Worm (Caenorhabditis elegans) whole organism, young adult: ENCODE results near the gene C14F11.7.

Source experiments
- B0035.1 ChIP-seq: sonication (generic microtip); optimal IDR thresholded peaks from 2 replicates; lab custom pipeline; 2016; ENCODE audit warnings: missing genetic modification characterization, mild to moderate bottlenecking, missing compliant biosample characterization, missing genotype, missing genetic modification reagents
- C06A6.2 ChIP-seq: fragments of 200-800 bp; sonication (Bioruptor generic); conservative IDR thresholded peaks from 2 replicates; pipeline ENCODE4 v1.3.6; 2022; ENCODE audit warnings: missing genetic modification characterization, missing compliant biosample characterization
- C17E4.6 ChIP-seq: fragments of 200-800 bp; sonication (Bioruptor generic); IDR thresholded peaks from 2 replicates; pipeline ENCODE4 v1.3.6; 2022; ENCODE audit warnings: missing genetic modification reagents, missing genetic modification characterization, missing compliant biosample characterization
- F23B12.7 ChIP-seq: sonication (generic microtip); optimal IDR thresholded peaks from 2 replicates; lab custom pipeline; 2017; ENCODE audit warnings: missing genetic modification characterization, mild to moderate bottlenecking, missing compliant biosample characterization, antibody characterized with exemption, moderate library complexity; ENCODE audit not compliant: insufficient read depth
- F33H1.4 ChIP-seq: fragments of 200-800 bp; sonication (Bioruptor generic); IDR thresholded peaks from 2 replicates; pipeline ENCODE4 v1.3.6; 2022; ENCODE audit warnings: missing genetic modification reagents, missing genetic modification characterization, missing compliant biosample characterization
- F49E8.2 ChIP-seq: sonication (generic microtip); optimal IDR thresholded peaks from 3 replicates; lab custom pipeline; 2017; ENCODE audit warnings: missing genetic modification characterization, mild to moderate bottlenecking, missing compliant biosample characterization, antibody characterized with exemption, moderate library complexity; ENCODE audit not compliant: insufficient read depth
- F57A8.1 ChIP-seq: fragments of 200-800 bp; sonication (Bioruptor generic); optimal IDR thresholded peaks from 2 replicates; lab custom pipeline; 2018; ENCODE audit warnings: mild to moderate bottlenecking, missing genetic modification characterization, moderate library complexity, missing compliant biosample characterization
- K12H6.12 ChIP-seq: fragments of 200-800 bp; sonication (Bioruptor generic); optimal IDR thresholded peaks from 2 replicates; lab custom pipeline; 2018; ENCODE audit warnings: mild to moderate bottlenecking, missing genetic modification characterization, missing compliant biosample characterization
- T07F8.4 ChIP-seq: sonication (generic microtip); optimal IDR thresholded peaks from 2 replicates; lab custom pipeline; 2016; ENCODE audit warnings: mild to moderate bottlenecking, missing genetic modification characterization, moderate library complexity, missing compliant biosample characterization
- T26A5.8 ChIP-seq: sonication (generic microtip); optimal IDR thresholded peaks from 2 replicates; lab custom pipeline; 2016; ENCODE audit warnings: missing genetic modification characterization, missing compliant biosample characterization
- Y67H2A.10 ChIP-seq: fragments of 200-800 bp; sonication (Bioruptor generic); conservative IDR thresholded peaks from 2 replicates; pipeline ENCODE4 v1.3.6; 2022; ENCODE audit warnings: missing genetic modification reagents, missing genetic modification characterization, missing compliant biosample characterization
- Y95B8A.8 ChIP-seq: fragments of 200-800 bp; sonication (Bioruptor generic); IDR thresholded peaks from 2 replicates; pipeline ENCODE4 v1.3.6; 2022; ENCODE audit warnings: missing genetic modification reagents, missing genetic modification characterization, missing compliant biosample characterization
- ZK185.1 ChIP-seq: sonication (generic microtip); optimal IDR thresholded peaks from 2 replicates; lab custom pipeline; 2016; ENCODE audit warnings: mild to moderate bottlenecking, missing genetic modification characterization, missing compliant biosample characterization; ENCODE audit not compliant: poor library complexity, severe bottlenecking
- akir-1 ChIP-seq: fragments of 200-800 bp; sonication (Bioruptor generic); optimal IDR thresholded peaks from 2 replicates; lab custom pipeline; 2018; ENCODE audit warnings: mild to moderate bottlenecking, missing genetic modification characterization, moderate library complexity, missing compliant biosample characterization
- athp-1 ChIP-seq: sonication (generic microtip); optimal IDR thresholded peaks from 2 replicates; lab custom pipeline; 2017; ENCODE audit warnings: mild to moderate bottlenecking, missing genetic modification characterization, missing compliant biosample characterization
- attf-3 ChIP-seq: fragments of 200-800 bp; sonication (Bioruptor generic); conservative IDR thresholded peaks from 2 replicates; pipeline ENCODE4 v1.3.6; 2022; ENCODE audit warnings: missing genetic modification reagents, missing genetic modification characterization, missing compliant biosample characterization
- attf-6 ChIP-seq: fragments of 200-800 bp; sonication (Bioruptor generic); IDR thresholded peaks from 2 replicates; pipeline ENCODE4 v1.3.6; 2022; ENCODE audit warnings: missing genetic modification reagents, missing genetic modification characterization, missing compliant biosample characterization
- ccch-3 ChIP-seq: fragments of 200-800 bp; sonication (Bioruptor generic); optimal IDR thresholded peaks from 2 replicates; lab custom pipeline; 2018; ENCODE audit warnings: mild to moderate bottlenecking, missing genetic modification characterization, missing compliant biosample characterization
- cebp-2 ChIP-seq: fragments of 200-800 bp; sonication (Bioruptor generic); IDR thresholded peaks from 2 replicates; pipeline ENCODE4 v1.3.6; 2022; ENCODE audit warnings: missing genetic modification characterization, missing compliant biosample characterization
- ceh-100 ChIP-seq: fragments of 200-800 bp; sonication (Bioruptor generic); IDR thresholded peaks from 2 replicates; pipeline ENCODE4 v1.3.6; 2022; ENCODE audit warnings: missing genetic modification reagents, missing genetic modification characterization, missing compliant biosample characterization
- ceh-40 ChIP-seq: fragments of 200-800 bp; sonication (Bioruptor generic); IDR thresholded peaks from 2 replicates; pipeline ENCODE4 v1.3.6; 2022; ENCODE audit warnings: missing genetic modification characterization, missing compliant biosample characterization
- ceh-58 ChIP-seq: fragments of 200-800 bp; sonication (Bioruptor generic); IDR thresholded peaks from 2 replicates; pipeline ENCODE4 v1.3.6; 2022; ENCODE audit warnings: missing genetic modification characterization, missing compliant biosample characterization
- ceh-79 ChIP-seq: sonication (generic microtip); optimal IDR thresholded peaks from 2 replicates; lab custom pipeline; 2017; ENCODE audit warnings: mild to moderate bottlenecking, missing genetic modification characterization, missing compliant biosample characterization
- dpff-1 ChIP-seq: sonication (generic microtip); optimal IDR thresholded peaks from 2 replicates; lab custom pipeline; 2017; ENCODE audit warnings: mild to moderate bottlenecking, missing genetic modification characterization, missing compliant biosample characterization
- egrh-3 ChIP-seq: fragments of 200-800 bp; sonication (Bioruptor generic); IDR thresholded peaks from 2 replicates; pipeline ENCODE4 v1.3.6; 2022; ENCODE audit warnings: missing genetic modification reagents, missing genetic modification characterization, missing compliant biosample characterization
- hmg-20 ChIP-seq: fragments of 200-800 bp; sonication (Bioruptor generic); IDR thresholded peaks from 2 replicates; pipeline ENCODE4 v1.3.6; 2022; ENCODE audit warnings: missing genetic modification reagents, missing genetic modification characterization, missing compliant biosample characterization
- hsf-1 ChIP-seq: fragments of 200-800 bp; sonication (Bioruptor generic); IDR thresholded peaks from 2 replicates; pipeline ENCODE4 v1.3.6; 2022; ENCODE audit warnings: missing genetic modification reagents, missing genetic modification characterization, missing compliant biosample characterization
- lin-26 ChIP-seq: fragments of 200-800 bp; sonication (Bioruptor generic); IDR thresholded peaks from 2 replicates; pipeline ENCODE4 v1.3.6; 2022; ENCODE audit warnings: missing genetic modification reagents, missing genetic modification characterization, missing compliant biosample characterization
- lin-35 ChIP-seq, 3 experiments: fragments of 150-350 bp in 2 of 3; sonication (generic microtip) in 1 of 3; optimal IDR thresholded peaks; 2 replicates each; lab custom pipeline; 2014 to 2018; ENCODE audit warnings: missing biosample characterization in 3 of 3, missing genetic modification characterization in 3 of 3, missing genetic modification reagents in 3 of 3
- lin-54 ChIP-seq: fragments of 200-800 bp; sonication (Bioruptor generic); optimal IDR thresholded peaks from 2 replicates; lab custom pipeline; 2018; ENCODE audit warnings: mild to moderate bottlenecking, missing genetic modification characterization, missing compliant biosample characterization
- lir-1 ChIP-seq: fragments of 200-800 bp; sonication (Bioruptor generic); conservative IDR thresholded peaks from 2 replicates; pipeline ENCODE4 v1.3.6; 2022; ENCODE audit warnings: missing genetic modification reagents, missing genetic modification characterization, missing compliant biosample characterization
- lsl-1 ChIP-seq: fragments of 200-800 bp; sonication (Bioruptor generic); optimal IDR thresholded peaks from 2 replicates; lab custom pipeline; 2018; ENCODE audit warnings: mild to moderate bottlenecking, missing genetic modification characterization, moderate library complexity, missing compliant biosample characterization
- lsy-27 ChIP-seq: sonication (generic microtip); optimal IDR thresholded peaks from 2 replicates; lab custom pipeline; 2017; ENCODE audit warnings: missing genetic modification characterization, mild to moderate bottlenecking, missing compliant biosample characterization, antibody characterized with exemption, missing genotype, borderline replicate concordance; ENCODE audit not compliant: insufficient read depth
- madf-10 ChIP-seq: sonication (generic microtip); optimal IDR thresholded peaks from 2 replicates; lab custom pipeline; 2016; ENCODE audit warnings: mild to moderate bottlenecking, missing genetic modification characterization, missing compliant biosample characterization
- madf-6 ChIP-seq: fragments of 200-800 bp; sonication (Bioruptor generic); IDR thresholded peaks from 2 replicates; pipeline ENCODE4 v1.3.6; 2022; ENCODE audit warnings: missing genetic modification reagents, missing genetic modification characterization, missing compliant biosample characterization
- mcd-1 ChIP-seq: fragments of 200-800 bp; sonication (Bioruptor generic); IDR thresholded peaks from 2 replicates; pipeline ENCODE4 v1.3.6; 2022; ENCODE audit warnings: missing genetic modification reagents, missing genetic modification characterization, missing compliant biosample characterization
- mxl-1 ChIP-seq: sonication (generic microtip); optimal IDR thresholded peaks from 2 replicates; lab custom pipeline; 2016; ENCODE audit warnings: missing genetic modification characterization, missing compliant biosample characterization
- nhr-27 ChIP-seq: fragments of 200-800 bp; sonication (Bioruptor generic); optimal IDR thresholded peaks from 2 replicates; lab custom pipeline; 2018; ENCODE audit warnings: mild to moderate bottlenecking, missing genetic modification characterization, moderate library complexity, missing compliant biosample characterization
- rpc-1 ChIP-seq, 2 experiments: fragments of 150-350 bp in 1 of 2; sonication (generic microtip) in 1 of 2; optimal IDR thresholded peaks; 2 replicates each; lab custom pipeline; 2014 to 2018; ENCODE audit warnings: missing biosample characterization in 1 of 2, missing genetic modification characterization in 1 of 2, missing genetic modification reagents in 1 of 2, missing genotype in 1 of 2
- snpc-4 ChIP-seq, 5 experiments: fragments of 150-350 bp in 1 of 5; sonication (generic microtip) in 4 of 5; optimal IDR thresholded peaks; 2 replicates each; lab custom pipeline; 2014 to 2018; ENCODE audit warnings: missing genetic modification characterization in 5 of 5, missing biosample characterization in 3 of 5, antibody characterized with exemption in 2 of 5, mild to moderate bottlenecking in 2 of 5, missing compliant biosample characterization in 2 of 5, missing genotype in 2 of 5, moderate library complexity in 2 of 5, missing genetic modification reagents in 1 of 5
- somi-1 ChIP-seq: fragments of 200-800 bp; sonication (Bioruptor generic); optimal IDR thresholded peaks from 2 replicates; lab custom pipeline; 2018; ENCODE audit warnings: mild to moderate bottlenecking, missing genetic modification characterization, missing compliant biosample characterization
- sptf-2 ChIP-seq: fragments of 200-800 bp; sonication (Bioruptor generic); optimal IDR thresholded peaks from 2 replicates; lab custom pipeline; 2018; ENCODE audit warnings: mild to moderate bottlenecking, missing genetic modification characterization, missing compliant biosample characterization
- xnd-1 ChIP-seq: sonication (generic microtip); optimal IDR thresholded peaks from 2 replicates; lab custom pipeline; 2016; ENCODE audit warnings: missing genotype, missing genetic modification reagents, missing genetic modification characterization, missing compliant biosample characterization
- zim-3 ChIP-seq: sonication (generic microtip); optimal IDR thresholded peaks from 2 replicates; lab custom pipeline; 2017; ENCODE audit warnings: mild to moderate bottlenecking, missing genetic modification characterization, moderate library complexity, missing compliant biosample characterization
- ztf-25 ChIP-seq: fragments of 200-800 bp; sonication (Bioruptor generic); IDR thresholded peaks from 2 replicates; pipeline ENCODE4 v1.3.6; 2022; ENCODE audit warnings: missing genetic modification reagents, missing genetic modification characterization, missing compliant biosample characterization
- ztf-26 ChIP-seq: sonication (generic microtip); optimal IDR thresholded peaks from 2 replicates; lab custom pipeline; 2017; ENCODE audit warnings: missing genetic modification characterization, missing compliant biosample characterization
- ztf-6 ChIP-seq: fragments of 200-800 bp; sonication (Bioruptor generic); IDR thresholded peaks from 2 replicates; pipeline ENCODE4 v1.3.6; 2022; ENCODE audit warnings: missing genetic modification reagents, missing genetic modification characterization, missing compliant biosample characterization

C14F11.7 gene

ce11 chrX:6255561-6255960 is 47.2 kb upstream of the C14F11.7 start (continued):
- no peak for TF ChIP-seq zim-3 (tag; lab: Kevin White, UChicago)
- no peak for TF ChIP-seq C17E4.6 (GFP tag; lab: Robert Waterston, UW)
- TF ChIP-seq T26A5.8 (tag; lab: Kevin White, UChicago) = no peak
- no peak for TF ChIP-seq lsl-1
- TF ChIP-seq sptf-2 (GFP tag; lab: Kevin White, UChicago) = no peak
- TF ChIP-seq ceh-40 = no peak
- no peak for TF ChIP-seq snpc-4 (GFP tag; optimal IDR thresholded peaks at IDR 0.05; lab: Kevin White, UChicago)
- peak in 3 of 4 experiments; percentile 16 to 36 (median 36) for TF ChIP-seq snpc-4 (tag; optimal IDR thresholded peaks at IDR 0.05; lab: Kevin White, UChicago)
- no peak for TF ChIP-seq lsy-27 (tag; lab: Kevin White, UChicago)
- TF ChIP-seq F33H1.4 (GFP tag; lab: Robert Waterston, UW) = no peak
- TF ChIP-seq ceh-79 = no peak
- no peak for TF ChIP-seq cebp-2 (GFP tag; lab: Robert Waterston, UW)
- TF ChIP-seq somi-1 (GFP tag; lab: Kevin White, UChicago) = peak; percentile 81
- no peak for TF ChIP-seq F23B12.7 (tag; lab: Kevin White, UChicago)
- TF ChIP-seq ccch-3 (GFP tag; lab: Kevin White, UChicago) = no peak
- no peak; the same call in 1 of the 2 replicates for TF ChIP-seq ceh-100 (GFP tag; lab: Robert Waterston, UW)
- no peak for TF ChIP-seq attf-6 (GFP tag; lab: Robert Waterston, UW)
- TF ChIP-seq ZK185.1 (tag; lab: Kevin White, UChicago) = no peak
- TF ChIP-seq B0035.1 (tag; lab: Kevin White, UChicago) = no peak
- TF ChIP-seq madf-6 (GFP tag; lab: Robert Waterston, UW) = peak; percentile 38
- no peak for TF ChIP-seq F57A8.1 (GFP tag; lab: Kevin White, UChicago)
- peak; percentile 24 for TF ChIP-seq athp-1 (tag; lab: Kevin White, UChicago)
- no peak for TF ChIP-seq attf-3 (GFP tag; lab: Robert Waterston, UW)
- peak; percentile 31; the same call in 1 of the 2 replicates for TF ChIP-seq C06A6.2 (GFP tag; lab: Robert Waterston, UW)
- TF ChIP-seq F49E8.2 (tag; lab: Kevin White, UChicago) = no peak
- 0 out of 2 replicates have a peak, but pooled peaks have one; percentile 34 for TF ChIP-seq hsf-1 (GFP tag; lab: Robert Waterston, UW)
- TF ChIP-seq Y95B8A.8 (GFP tag; lab: Robert Waterston, UW) = 0 out of 2 replicates have a peak, but pooled peaks have one; percentile 59
- peak; percentile 65 for TF ChIP-seq lir-1 (GFP tag; lab: Robert Waterston, UW)
- no peak for TF ChIP-seq ztf-25 (GFP tag; lab: Robert Waterston, UW)
- TF ChIP-seq egrh-3 (GFP tag; lab: Robert Waterston, UW) = no peak
- peak; percentile 34 for TF ChIP-seq dpff-1 (tag; lab: Kevin White, UChicago)
- TF ChIP-seq mcd-1 (GFP tag; lab: Robert Waterston, UW) = peak; percentile 47; the same call in 1 of the 2 replicates
- TF ChIP-seq hmg-20 (GFP tag; lab: Robert Waterston, UW) = no peak
- no peak for TF ChIP-seq ceh-58 (GFP tag; lab: Robert Waterston, UW)
- no peak for TF ChIP-seq ztf-6 (GFP tag; lab: Robert Waterston, UW)
- TF ChIP-seq K12H6.12 (tag; lab: Kevin White, UChicago) = peak; percentile 76
- no peak for TF ChIP-seq Y67H2A.10 (GFP tag; lab: Robert Waterston, UW)
- no peak for TF ChIP-seq madf-10 (tag; lab: Kevin White, UChicago)
- no peak for TF ChIP-seq xnd-1 (tag; lab: Kevin White, UChicago)
- no peak for TF ChIP-seq nhr-27 (tag; lab: Kevin White, UChicago)
- peak; percentile 78 for TF ChIP-seq ztf-26 (tag; lab: Kevin White, UChicago)
- no peak for TF ChIP-seq akir-1 (GFP tag; lab: Kevin White, UChicago)
- no peak for TF ChIP-seq rpc-1 (optimal IDR thresholded peaks at IDR 0.05; lab: Kevin White, UChicago)
- TF ChIP-seq rpc-1 (tag; optimal IDR thresholded peaks at IDR 0.05; lab: Kevin White, UChicago) = no peak
- peak; percentile 38 for TF ChIP-seq lin-54 (GFP tag; lab: Kevin White, UChicago)
- peak; percentile 49; the same call in 1 of the 2 replicates for TF ChIP-seq lin-26 (GFP tag; lab: Robert Waterston, UW)
- peak in 1 of 3 experiments; percentile 2 for TF ChIP-seq lin-35 (GFP tag; optimal IDR thresholded peaks at IDR 0.05; lab: Kevin White, UChicago)
- TF ChIP-seq T07F8.4 (tag; lab: Kevin White, UChicago) = no peak
- TF ChIP-seq mxl-1 (tag; lab: Kevin White, UChicago) = no peak
